Worm (Caenorhabditis elegans) whole organism, L1 larva: ENCODE measurements around the gene abch-1.

Experiments
- C16A3.4 ChIP-seq: fragments of 150-350 bp; optimal IDR thresholded peaks from 2 replicates; lab custom pipeline; 2014; ENCODE audit warnings: missing biosample characterization, missing genetic modification characterization
- F16B12.6 ChIP-seq: fragments of 150-350 bp; optimal IDR thresholded peaks from 2 replicates; lab custom pipeline; 2014; ENCODE audit warnings: missing biosample characterization, missing genetic modification characterization
- ceh-8 ChIP-seq: fragments of 200-800 bp; sonication (Bioruptor generic); optimal IDR thresholded peaks from 2 replicates; lab custom pipeline; 2018; ENCODE audit warnings: mild to moderate bottlenecking, missing genetic modification characterization, moderate library complexity, missing compliant biosample characterization
- ceh-88 ChIP-seq: fragments of 200-800 bp; sonication (Bioruptor generic); IDR thresholded peaks from 2 replicates; pipeline ENCODE4 v1.3.6; 2022; ENCODE audit warnings: missing genetic modification characterization, missing compliant biosample characterization
- dsc-1 ChIP-seq: sonication (generic microtip); optimal IDR thresholded peaks from 2 replicates; lab custom pipeline; 2016; ENCODE audit warnings: mild to moderate bottlenecking, missing genetic modification characterization, missing compliant biosample characterization
- efl-1 ChIP-seq, 4 experiments: fragments of 150-350 bp; optimal IDR thresholded peaks in 3 of 4; peaks in 1 of 4; 1 replicate in 1 of 4; 2 replicates in 3 of 4; lab custom pipeline; 2014; ENCODE audit warnings: missing biosample characterization in 2 of 4, missing genetic modification characterization in 2 of 4, missing genetic modification reagents in 2 of 4
- elt-2 ChIP-seq: sonication (generic microtip); optimal IDR thresholded peaks from 2 replicates; lab custom pipeline; 2016; ENCODE audit warnings: missing genetic modification characterization, mild to moderate bottlenecking, inconsistent platforms, missing compliant biosample characterization, missing genetic modification reagents
- ets-5 ChIP-seq: fragments of 200-800 bp; sonication (Bioruptor generic); IDR thresholded peaks from 2 replicates; pipeline ENCODE4 v1.3.6; 2022; ENCODE audit warnings: missing genetic modification characterization, missing compliant biosample characterization
- fkh-8 ChIP-seq: sonication (generic microtip); optimal IDR thresholded peaks from 2 replicates; lab custom pipeline; 2016; ENCODE audit warnings: mild to moderate bottlenecking, missing genetic modification characterization, missing compliant biosample characterization
- grh-1 ChIP-seq: fragments of 200-800 bp; sonication (Bioruptor generic); IDR thresholded peaks from 2 replicates; pipeline ENCODE4 v1.3.6; 2022; ENCODE audit warnings: missing genetic modification reagents, missing genetic modification characterization, missing compliant biosample characterization
- hpl-2 ChIP-seq: fragments of 150-350 bp; optimal IDR thresholded peaks from 2 replicates; lab custom pipeline; 2014; ENCODE audit warnings: missing biosample characterization, missing genetic modification reagents, missing genetic modification characterization
- jun-1 ChIP-seq: fragments of 150-350 bp; optimal IDR thresholded peaks from 2 replicates; lab custom pipeline; 2014; ENCODE audit warnings: missing biosample characterization, missing genetic modification reagents, missing genetic modification characterization
- lin-13 ChIP-seq: fragments of 150-350 bp; optimal IDR thresholded peaks from 2 replicates; lab custom pipeline; 2014; ENCODE audit warnings: missing biosample characterization, missing genetic modification reagents, missing genetic modification characterization
- lin-14 ChIP-seq: fragments of 200-800 bp; sonication (Bioruptor generic); optimal IDR thresholded peaks from 2 replicates; lab custom pipeline; 2018; ENCODE audit warnings: mild to moderate bottlenecking, missing genetic modification characterization, moderate library complexity, missing compliant biosample characterization
- lin-15B ChIP-seq: fragments of 150-350 bp; sonication (generic microtip); optimal IDR thresholded peaks from 3 replicates; lab custom pipeline; 2014; ENCODE audit warnings: missing biosample characterization, missing genetic modification characterization
- lin-35 ChIP-seq, 2 experiments: fragments of 150-350 bp; optimal IDR thresholded peaks; 2 replicates each; lab custom pipeline; 2014; ENCODE audit warnings: missing biosample characterization in 2 of 2, missing genetic modification characterization in 2 of 2, missing genetic modification reagents in 2 of 2
- lir-3 ChIP-seq: sonication (generic microtip); optimal IDR thresholded peaks from 2 replicates; lab custom pipeline; 2016; ENCODE audit warnings: mild to moderate bottlenecking, missing genetic modification characterization, moderate library complexity, missing compliant biosample characterization; ENCODE audit not compliant: poor library complexity
- lsy-2 ChIP-seq, 2 experiments: fragments of 150-350 bp; optimal IDR thresholded peaks; 2 replicates each; lab custom pipeline; 2014; ENCODE audit warnings: missing biosample characterization in 2 of 2, missing genetic modification characterization in 2 of 2
- mep-1 ChIP-seq: fragments of 150-350 bp; optimal IDR thresholded peaks from 2 replicates; lab custom pipeline; 2014; ENCODE audit warnings: missing biosample characterization, missing genetic modification characterization
- nhr-11 ChIP-seq: fragments of 150-350 bp; optimal IDR thresholded peaks from 2 replicates; lab custom pipeline; 2014; ENCODE audit warnings: missing biosample characterization, missing genetic modification characterization
- nhr-20 ChIP-seq: sonication (generic microtip); optimal IDR thresholded peaks from 2 replicates; lab custom pipeline; 2016; ENCODE audit warnings: mild to moderate bottlenecking, missing genetic modification characterization, missing compliant biosample characterization
- nhr-76 ChIP-seq: sonication (generic microtip); optimal IDR thresholded peaks from 2 replicates; lab custom pipeline; 2017; ENCODE audit warnings: missing biosample characterization, missing genetic modification characterization
- nhr-84 ChIP-seq: sonication (generic microtip); optimal IDR thresholded peaks from 2 replicates; lab custom pipeline; 2017; ENCODE audit warnings: missing biosample characterization, missing genetic modification characterization
- nhr-85 ChIP-seq: sonication (generic microtip); peaks from one replicate; lab custom pipeline; 2016; ENCODE audit warnings: missing genetic modification characterization, inconsistent platforms, missing compliant biosample characterization
- nhr-90 ChIP-seq: sonication (generic microtip); optimal IDR thresholded peaks from 2 replicates; lab custom pipeline; 2016; ENCODE audit warnings: mild to moderate bottlenecking, missing genetic modification characterization, missing compliant biosample characterization; ENCODE audit not compliant: poor library complexity
- rnt-1 ChIP-seq: sonication (generic microtip); optimal IDR thresholded peaks from 2 replicates; lab custom pipeline; 2016; ENCODE audit warnings: mild to moderate bottlenecking, missing genetic modification characterization, moderate library complexity, missing compliant biosample characterization
- snu-23 ChIP-seq: sonication (generic microtip); optimal IDR thresholded peaks from 2 replicates; lab custom pipeline; 2016; ENCODE audit warnings: missing genetic modification characterization, missing compliant biosample characterization
- swsn-7 ChIP-seq: sonication (generic microtip); optimal IDR thresholded peaks from 2 replicates; lab custom pipeline; 2016; ENCODE audit warnings: missing genetic modification characterization, missing compliant biosample characterization
- tbx-2 ChIP-seq: sonication (generic microtip); optimal IDR thresholded peaks from 2 replicates; lab custom pipeline; 2016; ENCODE audit warnings: missing genetic modification characterization, missing compliant biosample characterization
- tlp-1 ChIP-seq: fragments of 150-350 bp; optimal IDR thresholded peaks from 2 replicates; lab custom pipeline; 2014; ENCODE audit warnings: missing biosample characterization, missing genetic modification characterization
- unc-62 ChIP-seq: fragments of 150-350 bp; optimal IDR thresholded peaks from 2 replicates; lab custom pipeline; 2014; ENCODE audit warnings: missing biosample characterization, missing genetic modification reagents, missing genetic modification characterization
- unc-86 ChIP-seq: sonication (generic microtip); optimal IDR thresholded peaks from 2 replicates; lab custom pipeline; 2016; ENCODE audit warnings: missing genetic modification characterization, missing compliant biosample characterization

Gene abch-1

ce11 chrII:6535957-6536424, 4.6 kb upstream of the abch-1 start, which contains the start of gene utp-20 (continued):
- TF ChIP-seq tlp-1 (tag; lab: Kevin White, UChicago) (no peak), mep-1 (peak; percentile 62), ets-5 (GFP tag; lab: Robert Waterston, UW) (no peak), snu-23 (GFP tag; lab: Kevin White, UChicago) (peak; percentile 67), fkh-8 (tag; lab: Kevin White, UChicago) (peak; percentile 26), unc-86 (tag; lab: Kevin White, UChicago) (no peak), ceh-88 (GFP tag; lab: Robert Waterston, UW) (no peak), C16A3.4 (tag; lab: Kevin White, UChicago) (peak; percentile 83), F16B12.6 (tag; lab: Kevin White, UChicago) (peak; percentile 30), nhr-20 (tag; lab: Kevin White, UChicago) (peak; percentile 46), nhr-85 (tag; lab: Kevin White, UChicago) (peak; percentile 65), lin-13 (GFP tag; lab: Kevin White, UChicago) (no peak), lin-15B (tag; lab: Kevin White, UChicago) (peak; percentile 22), lin-35 (GFP tag; optimal IDR thresholded peaks at IDR 0.05; lab: Kevin White, UChicago) (peak; percentile 90 to 97), nhr-84 (tag; lab: Kevin White, UChicago) (no peak), swsn-7 (tag; lab: Kevin White, UChicago) (peak; percentile 50), lsy-2 (tag; optimal IDR thresholded peaks at IDR 0.05; lab: Kevin White, UChicago) (peak; percentile 69 to 82)
- TF ChIP-seq, all 84 proteins: peak for 28

ce11 chrII:6531940-6532339, 513 bp upstream of the abch-1 start, which contains the start of gene abcx-1:
abcx-1 (plus strand) TSS chrII:6532163.
- TF ChIP-seq nhr-85 (tag; lab: Kevin White, UChicago) (peak; percentile 79), lin-14 (peak; percentile 45), tbx-2 (tag; lab: Kevin White, UChicago) (no peak)

ce11 chrII:6528629-6529028, 2.8 kb downstream of the abch-1 start, which contains the start of gene C56E6.4:
C56E6.4 (minus strand) TSS chrII:6528729.
- TF ChIP-seq hpl-2 (GFP tag; lab: Kevin White, UChicago): no peak
- TF ChIP-seq nhr-11 (tag; lab: Kevin White, UChicago): no peak
- no peak for TF ChIP-seq grh-1 (GFP tag; lab: Robert Waterston, UW)
- TF ChIP-seq dsc-1: no peak
- no peak for TF ChIP-seq unc-62 (GFP tag; lab: Kevin White, UChicago)
- TF ChIP-seq nhr-76 (tag; lab: Kevin White, UChicago): no peak
- TF ChIP-seq nhr-20 (tag; lab: Kevin White, UChicago): no peak
- no peak for TF ChIP-seq nhr-90
- no peak for TF ChIP-seq lir-3 (tag; lab: Kevin White, UChicago)
- TF ChIP-seq efl-1 (optimal IDR thresholded peaks at IDR 0.05; lab: Kevin White, UChicago): no peak
- no peak for TF ChIP-seq efl-1 (GFP tag; optimal IDR thresholded peaks at IDR 0.05 in 1 of 2; lab: Kevin White, UChicago)
- TF ChIP-seq, all 84 proteins: peak for 0

- TF ChIP-seq efl-1 (optimal IDR thresholded peaks at IDR 0.05; lab: Kevin White, UChicago) (no peak), efl-1 (GFP tag; optimal IDR thresholded peaks at IDR 0.05 in 1 of 2; lab: Kevin White, UChicago) (peak in 1 of 2 experiments; percentile 56), ceh-8 (GFP tag; lab: Kevin White, UChicago) (no peak), rnt-1 (tag; lab: Kevin White, UChicago) (no peak)
Measured at ce11 chrII:6526136-6526684, 5.2 kb downstream of the abch-1 start.

ce11 chrII:6524501-6524977, 6.9 kb downstream of the abch-1 start, which contains the start of gene C56E6.2:
C56E6.2 (plus strand) TSS chrII:6524927.
- TF ChIP-seq jun-1: no peak
- TF ChIP-seq C16A3.4 (tag; lab: Kevin White, UChicago): no peak
- peak; percentile 2 for TF ChIP-seq elt-2 (tag; lab: Kevin White, UChicago)
